Fruit fly (Drosophila melanogaster) whole organism, wandering third instar larva: ENCODE measurements around the gene CG31924.

Source experiments
- Myc ChIP-seq: fragments of >200 bp; optimal IDR thresholded peaks from 2 replicates; lab custom pipeline; 2017
- h ChIP-seq: fragments of 200-800 bp; sonication (Bioruptor generic); optimal IDR thresholded peaks from 3 replicates; lab custom pipeline; 2016; ENCODE audit warnings: missing biosample characterization, mild to moderate bottlenecking, missing genetic modification characterization

DNA sequence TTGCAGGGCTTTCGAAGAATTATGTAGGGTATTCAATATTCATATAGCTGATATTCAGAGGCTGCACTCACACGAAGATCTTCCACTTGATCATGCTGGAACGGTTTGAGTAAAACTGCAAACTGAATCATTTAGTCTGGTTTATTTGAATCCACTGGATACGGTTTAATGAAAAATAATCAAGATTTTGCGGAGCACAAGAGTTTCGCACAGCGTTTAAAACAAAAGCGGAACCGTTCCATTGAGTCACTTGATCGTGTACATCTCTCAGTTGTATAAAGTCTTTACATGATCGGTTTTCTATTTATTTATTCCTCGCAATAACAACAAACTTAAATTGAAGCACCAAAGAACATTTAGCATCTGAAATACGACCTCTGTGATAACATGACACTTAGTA lies 5.0 kb upstream of the CG31924 start, which contains the start of gene CG31659:
- TF ChIP-seq Myc (lab: Kevin White, UChicago) = no peak
- no peak for TF ChIP-seq h
